Fruit fly (Drosophila melanogaster) whole organism, embryonic: ENCODE results near the gene Cad74A.

Experiments
- CG11560 ChIP-seq: fragments of 200-800 bp; sonication (Bioruptor generic); IDR thresholded peaks from 3 replicates; pipeline ENCODE4 v1.3.6; 2022; ENCODE audit warnings: missing biosample characterization, missing genetic modification characterization
- CG32772 ChIP-seq: fragments of 200-800 bp; sonication (Bioruptor generic); IDR thresholded peaks from 2 replicates; pipeline ENCODE4 v1.3.6; 2022; ENCODE audit warnings: missing biosample characterization, missing genetic modification characterization
- CG6254 ChIP-seq: fragments of 200-800 bp; sonication (Bioruptor generic); optimal IDR thresholded peaks from 3 replicates; lab custom pipeline; 2017; ENCODE audit warnings: mild to moderate bottlenecking, missing biosample characterization, missing genetic modification reagents, missing genetic modification characterization
- Rfx ChIP-seq: fragments of 200-800 bp; sonication (Bioruptor generic); IDR thresholded peaks from 2 replicates; pipeline ENCODE4 v1.3.6; 2022; ENCODE audit warnings: missing biosample characterization, missing genetic modification characterization
- prd ChIP-seq, 3 experiments: fragments of >200 bp in 2 of 3; fragments of 200-800 bp in 1 of 3; sonication (Bioruptor generic) in 1 of 3; optimal IDR thresholded peaks in 2 of 3; IDR thresholded peaks in 1 of 3; 2 replicates in 2 of 3; 3 replicates in 1 of 3; pipeline versions ENCODE4 v1.3.6 to Lab custom; 2017 to 2022; ENCODE audit warnings: missing biosample characterization in 1 of 3, missing genetic modification characterization in 1 of 3
- ranshi ChIP-seq: fragments of 200-800 bp; sonication (Bioruptor generic); IDR thresholded peaks from 2 replicates; pipeline ENCODE4 v1.3.6; 2022; ENCODE audit warnings: missing biosample characterization, missing genetic modification characterization
- slp2 ChIP-seq: fragments of 200-800 bp; sonication (Bioruptor generic); optimal IDR thresholded peaks from 2 replicates; lab custom pipeline; 2016; ENCODE audit warnings: missing biosample characterization, missing genetic modification characterization

DNA sequence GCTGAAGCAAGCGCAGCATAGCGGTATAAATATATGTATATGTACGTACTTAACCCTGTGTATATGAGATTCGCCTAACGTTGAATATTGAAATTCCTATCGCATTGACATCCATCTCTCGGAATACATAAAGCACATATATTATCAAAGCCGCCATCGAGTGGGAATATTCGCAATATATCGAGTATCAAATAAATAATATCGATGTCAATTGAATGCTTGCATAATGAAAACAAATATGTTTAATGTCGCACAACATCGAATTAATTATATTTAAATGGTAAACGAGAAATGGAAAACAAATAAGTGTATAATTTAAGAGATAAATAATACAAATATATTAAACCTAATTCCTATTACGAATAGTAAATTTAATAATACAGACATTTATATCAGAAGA lies 58.6 kb downstream of the Cad74A start, which contains the start of gene ND-24L:
- TF ChIP-seq slp2 (GFP tag; lab: Kevin White, UChicago) (no peak), prd (optimal IDR thresholded peaks at IDR 0.05; lab: Kevin White, UChicago) (no peak), prd (GFP tag; IDR thresholded peaks at IDR 0.05; lab: Robert Waterston, UW) (no peak), Rfx (GFP tag; lab: Robert Waterston, UW) (no peak), CG11560 (tag; lab: Robert Waterston, UW) (no peak), ranshi (GFP tag; lab: Robert Waterston, UW) (no peak), CG6254 (GFP tag; lab: Kevin White, UChicago) (no peak), CG32772 (GFP tag; lab: Robert Waterston, UW) (no peak)
